Worm (Caenorhabditis elegans) whole organism, L4 larva: ENCODE measurements around the gene fbxc-51.
"Not testable (repeated sequence)": the region's sequence is repeated elsewhere in the genome, so short reads cannot be mapped to it uniquely, and the experiment has no call there.

Source experiments
- D1046.2 ChIP-seq: fragments of 200-800 bp; sonication (Bioruptor generic); IDR thresholded peaks from 2 replicates; pipeline ENCODE4 v1.3.6; 2022; ENCODE audit warnings: missing genetic modification characterization, missing compliant biosample characterization
- F49E8.2 ChIP-seq: sonication (generic microtip); optimal IDR thresholded peaks from 2 replicates; lab custom pipeline; 2016; ENCODE audit warnings: missing compliant biosample characterization, mild to moderate bottlenecking, missing genetic modification characterization, borderline replicate concordance
- Y48G9A.11 ChIP-seq: fragments of 200-800 bp; sonication (Bioruptor generic); IDR thresholded peaks from 2 replicates; pipeline ENCODE4 v1.3.6; 2022; ENCODE audit warnings: missing genetic modification reagents, missing genetic modification characterization, missing compliant biosample characterization
- Y5F2A.4 ChIP-seq: fragments of 200-800 bp; sonication (Bioruptor generic); optimal IDR thresholded peaks from 2 replicates; lab custom pipeline; 2018; ENCODE audit warnings: mild to moderate bottlenecking, missing genetic modification characterization, missing compliant biosample characterization
- ZK546.5 ChIP-seq, 2 experiments: sonication (generic microtip); optimal IDR thresholded peaks; 2 replicates each; lab custom pipeline; 2017; ENCODE audit warnings: missing biosample characterization in 2 of 2, missing genetic modification characterization in 2 of 2
- aha-1 ChIP-seq: fragments of 150-350 bp; peaks from one replicate; lab custom pipeline; 2014; ENCODE audit warnings: missing biosample characterization, missing genetic modification characterization
- ceh-62 ChIP-seq: sonication (generic microtip); optimal IDR thresholded peaks from 2 replicates; lab custom pipeline; 2017; ENCODE audit warnings: missing biosample characterization, missing genetic modification characterization
- ctbp-1 ChIP-seq: fragments of 200-800 bp; sonication (Bioruptor generic); IDR thresholded peaks from 2 replicates; pipeline ENCODE4 v1.3.6; 2022; ENCODE audit warnings: missing genetic modification reagents, missing genetic modification characterization, missing compliant biosample characterization
- daf-16 ChIP-seq, 3 experiments: sonication (generic microtip); optimal IDR thresholded peaks; 2 replicates each; lab custom pipeline; 2016 to 2017; ENCODE audit warnings: missing genetic modification characterization in 3 of 3, missing genetic modification reagents in 3 of 3, mild to moderate bottlenecking in 2 of 3, missing compliant biosample characterization in 2 of 3, missing biosample characterization in 1 of 3, moderate library complexity in 1 of 3
- dmd-8 ChIP-seq: fragments of 200-800 bp; sonication (Bioruptor generic); IDR thresholded peaks from 2 replicates; pipeline ENCODE4 v1.3.6; 2022; ENCODE audit warnings: missing genetic modification characterization, missing compliant biosample characterization
- dpl-1 ChIP-seq: fragments of 150-350 bp; optimal IDR thresholded peaks from 2 replicates; lab custom pipeline; 2014; ENCODE audit warnings: missing biosample characterization, missing genetic modification reagents, missing genetic modification characterization
- egl-27 ChIP-seq: sonication (generic microtip); optimal IDR thresholded peaks from 3 replicates; lab custom pipeline; 2017; ENCODE audit warnings: missing biosample characterization, missing genetic modification reagents, missing genetic modification characterization
- gei-8 ChIP-seq: fragments of 200-800 bp; sonication (Bioruptor generic); optimal IDR thresholded peaks from 2 replicates; lab custom pipeline; 2018; ENCODE audit warnings: mild to moderate bottlenecking, missing genetic modification characterization, missing compliant biosample characterization
- lin-13 ChIP-seq: fragments of 150-350 bp; optimal IDR thresholded peaks from 2 replicates; lab custom pipeline; 2014; ENCODE audit warnings: missing biosample characterization, missing genetic modification reagents, missing genetic modification characterization
- lin-39 ChIP-seq: fragments of 150-350 bp; optimal IDR thresholded peaks from 2 replicates; lab custom pipeline; 2014; ENCODE audit warnings: missing biosample characterization, missing genetic modification reagents, missing genetic modification characterization
- lir-3 ChIP-seq: sonication (generic microtip); optimal IDR thresholded peaks from 2 replicates; lab custom pipeline; 2016; ENCODE audit warnings: mild to moderate bottlenecking, missing genetic modification characterization, missing compliant biosample characterization
- madf-5 ChIP-seq, 2 experiments: fragments of 200-800 bp; sonication (Bioruptor generic); IDR thresholded peaks; 2 replicates each; pipeline ENCODE4 v1.3.6; 2022; ENCODE audit warnings: missing compliant biosample characterization in 2 of 2, missing genetic modification characterization in 2 of 2
- mep-1 ChIP-seq: fragments of 150-350 bp; sonication (generic microtip); optimal IDR thresholded peaks from 3 replicates; lab custom pipeline; 2014; ENCODE audit warnings: missing biosample characterization, missing genetic modification characterization
- nhr-41 ChIP-seq: fragments of 200-800 bp; sonication (Bioruptor generic); IDR thresholded peaks from 2 replicates; pipeline ENCODE4 v1.3.6; 2022; ENCODE audit warnings: missing genetic modification reagents, missing genetic modification characterization, missing compliant biosample characterization
- nhr-76 ChIP-seq: fragments of 150-350 bp; optimal IDR thresholded peaks from 2 replicates; lab custom pipeline; 2014; ENCODE audit warnings: missing biosample characterization, missing genetic modification characterization
- rbr-2 ChIP-seq: sonication (generic microtip); optimal IDR thresholded peaks from 2 replicates; lab custom pipeline; 2016; ENCODE audit warnings: missing genotype, missing genetic modification characterization, missing compliant biosample characterization
- saeg-2 ChIP-seq: fragments of 200-800 bp; sonication (Bioruptor generic); IDR thresholded peaks from 2 replicates; pipeline ENCODE4 v1.3.6; 2022; ENCODE audit warnings: missing genetic modification reagents, missing genetic modification characterization, missing compliant biosample characterization
- snpc-4 ChIP-seq: fragments of 150-350 bp; optimal IDR thresholded peaks from 2 replicates; lab custom pipeline; 2014; ENCODE audit warnings: missing biosample characterization, missing genetic modification characterization
- spr-3 ChIP-seq: fragments of 200-800 bp; sonication (Bioruptor generic); optimal IDR thresholded peaks from 2 replicates; lab custom pipeline; 2018; ENCODE audit warnings: mild to moderate bottlenecking, missing genetic modification characterization, missing compliant biosample characterization
- unc-62 ChIP-seq, 3 experiments: fragments of 150-350 bp in 1 of 3; sonication (generic microtip); optimal IDR thresholded peaks in 2 of 3; peaks in 1 of 3; 1 replicate in 1 of 3; 2 replicates in 2 of 3; lab custom pipeline; 2014 to 2017; ENCODE audit warnings: missing biosample characterization in 3 of 3, missing genetic modification characterization in 3 of 3, missing genetic modification reagents in 3 of 3, missing genotype in 1 of 3
- vab-7 ChIP-seq: fragments of 200-800 bp; sonication (Bioruptor generic); IDR thresholded peaks from 2 replicates; pipeline ENCODE4 v1.3.6; 2022; ENCODE audit warnings: missing genetic modification reagents, missing genetic modification characterization, missing compliant biosample characterization
- ztf-11 ChIP-seq: fragments of 150-350 bp; optimal IDR thresholded peaks from 2 replicates; lab custom pipeline; 2014; ENCODE audit warnings: missing biosample characterization, missing genetic modification characterization

Gene fbxc-51

ce11 chrII:868240-868864, at the start of gene fbxc-51:
Gene fbxc-51 (plus strand): TSS chrII:868814.
- TF ChIP-seq saeg-2 (GFP tag; lab: Robert Waterston, UW) (no peak), ZK546.5 (tag; optimal IDR thresholded peaks at IDR 0.05; lab: Kevin White, UChicago) (no peak), lin-39 (no peak), snpc-4 (tag; lab: Kevin White, UChicago) (no peak), nhr-76 (no peak), D1046.2 (GFP tag; lab: Robert Waterston, UW) (no peak), spr-3 (GFP tag; lab: Kevin White, UChicago) (no peak)

- TF ChIP-seq ceh-62 (tag; lab: Kevin White, UChicago) = no peak
Observed at ce11 chrII:820519-820918, 48.1 kb upstream of the fbxc-51 start, which contains the start of gene F46F5.7. Gene F46F5.7 (minus strand): TSS chrII:820619.

ce11 chrII:821514-821913, 47.1 kb upstream of the fbxc-51 start, which contains the start of gene F46F5.8:
Gene F46F5.8 (minus strand): TSS chrII:821614.
- no peak for TF ChIP-seq gei-8 (GFP tag; lab: Kevin White, UChicago)
- TF ChIP-seq unc-62 (GFP tag; optimal IDR thresholded peaks at IDR 0.05 in 1 of 2; lab: Kevin White, UChicago) = peak in 1 of 2 experiments; percentile 73
- TF ChIP-seq unc-62 (tag; optimal IDR thresholded peaks at IDR 0.05; lab: Kevin White, UChicago) = no peak

ce11 chrII:822730-823129, 45.9 kb upstream of the fbxc-51 start, which contains the start of gene msrp-4:
Gene msrp-4 (minus strand): TSS chrII:822830.
- TF ChIP-seq dpl-1 (GFP tag; lab: Kevin White, UChicago); lin-13 (GFP tag; lab: Kevin White, UChicago); madf-5 (GFP tag; IDR thresholded peaks at IDR 0.05; lab: Robert Waterston, UW): not testable (repeated sequence)

ce11 chrII:823529-823928, 45.1 kb upstream of the fbxc-51 start, which contains the start of gene F46F5.10:
Gene F46F5.10 (plus strand): TSS chrII:823829.
- TF ChIP-seq aha-1 (tag; lab: Kevin White, UChicago) (no peak), ztf-11 (tag; lab: Kevin White, UChicago) (no peak), lir-3 (tag; lab: Kevin White, UChicago) (no peak), ctbp-1 (GFP tag; lab: Robert Waterston, UW) (no peak), Y48G9A.11 (GFP tag; lab: Robert Waterston, UW) (no peak), F49E8.2 (tag; lab: Kevin White, UChicago) (no peak), Y5F2A.4 (GFP tag; lab: Kevin White, UChicago) (no peak), daf-16 (GFP tag; optimal IDR thresholded peaks at IDR 0.05; lab: Kevin White, UChicago) (no peak), daf-16 (tag; optimal IDR thresholded peaks at IDR 0.05; lab: Kevin White, UChicago) (no peak), mep-1 (tag; lab: Kevin White, UChicago) (no peak), snpc-4 (tag; lab: Kevin White, UChicago) (no peak), ZK546.5 (tag; optimal IDR thresholded peaks at IDR 0.05; lab: Kevin White, UChicago) (no peak)

- no peak for TF ChIP-seq rbr-2 (tag; lab: Kevin White, UChicago)
- no peak for TF ChIP-seq egl-27 (tag; lab: Kevin White, UChicago)
- peak; percentile 8 for TF ChIP-seq aha-1 (tag; lab: Kevin White, UChicago)
- TF ChIP-seq unc-62 (GFP tag; optimal IDR thresholded peaks at IDR 0.05 in 1 of 2; lab: Kevin White, UChicago) = no peak
- TF ChIP-seq unc-62 (tag; optimal IDR thresholded peaks at IDR 0.05; lab: Kevin White, UChicago) = no peak
- no peak for TF ChIP-seq nhr-41 (GFP tag; lab: Robert Waterston, UW)
- TF ChIP-seq dmd-8 (GFP tag; lab: Robert Waterston, UW) = no peak
- no peak for TF ChIP-seq mep-1 (tag; lab: Kevin White, UChicago)
- no peak for TF ChIP-seq vab-7 (GFP tag; lab: Robert Waterston, UW)
Observed at ce11 chrII:825521-825920, 43.1 kb upstream of the fbxc-51 start, which contains the start of gene F28A10.1. Gene F28A10.1 (plus strand): TSS chrII:825821.
